Fruit fly (Drosophila melanogaster): ENCODE data around the gene CG7857.
A peak's percentile ranks its signal among the peaks of the same experiment; 100 is the strongest.

Gene CG7857

DNA sequence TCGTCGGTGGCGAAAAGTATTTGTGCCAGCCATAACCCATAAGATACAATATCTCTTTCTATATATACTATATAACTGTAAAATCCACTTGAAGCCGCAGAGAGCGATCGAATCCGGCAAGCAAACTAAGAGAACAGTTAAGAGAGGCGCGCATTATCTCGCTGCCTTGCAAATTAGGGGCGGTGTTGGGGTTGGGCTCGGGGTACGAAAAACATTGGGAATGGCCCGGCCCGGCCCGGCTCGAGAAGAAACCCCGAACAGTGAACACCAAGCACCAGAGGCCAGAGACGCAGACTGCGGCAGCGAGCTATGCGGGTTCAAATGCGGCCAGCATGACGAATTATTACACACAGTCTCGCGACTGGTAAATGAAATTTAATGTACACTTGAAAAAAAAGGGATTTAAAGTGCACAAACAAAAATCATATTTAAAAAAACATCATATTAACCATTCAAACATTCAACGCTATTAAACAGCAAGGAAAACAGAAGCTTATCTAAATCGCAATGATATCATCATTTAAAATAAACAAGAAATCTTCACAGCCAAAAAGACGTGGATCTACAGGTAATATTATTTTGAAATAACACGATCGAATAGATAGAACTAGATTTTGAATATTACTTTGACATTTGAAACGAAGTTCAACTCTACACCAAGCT lies 27.8 kb upstream of the CG7857 start (continued):
- TF ChIP-seq peb (GFP tag; IDR thresholded peaks at IDR 0.05) = no peak
- TF ChIP-seq CG8359 (GFP tag; optimal IDR thresholded peaks at IDR 0.05; ENCODE audit: borderline replicate concordance) = no peak
- no peak for TF ChIP-seq HLH54F (GFP tag; optimal IDR thresholded peaks at IDR 0.05)
- TF ChIP-seq Elba2 (GFP tag; optimal IDR thresholded peaks at IDR 0.05) = no peak
- peak; percentile 39 for TF ChIP-seq lab (GFP tag; optimal IDR thresholded peaks at IDR 0.05)
- TF ChIP-seq CG2120 (GFP tag; optimal IDR thresholded peaks at IDR 0.05) = no peak
- no peak for TF ChIP-seq run (tag; optimal IDR thresholded peaks at IDR 0.05)
- TF ChIP-seq her (GFP tag; optimal IDR thresholded peaks at IDR 0.05) = no peak
- TF ChIP-seq CG17328 (GFP tag; IDR thresholded peaks at IDR 0.05) = peak; percentile 34; the same call in 1 of the 2 replicates
- TF ChIP-seq pum (GFP tag; optimal IDR thresholded peaks at IDR 0.05) = no peak
- TF ChIP-seq Fer3 (tag; optimal IDR thresholded peaks at IDR 0.05) = peak; percentile 16
- no peak for TF ChIP-seq eve (GFP tag; optimal IDR thresholded peaks at IDR 0.05)
- peak; percentile 6 for TF ChIP-seq Asciz (GFP tag; optimal IDR thresholded peaks at IDR 0.05)
- TF ChIP-seq sqz (GFP tag; optimal IDR thresholded peaks at IDR 0.05) = no peak
- TF ChIP-seq unpg (GFP tag; optimal IDR thresholded peaks at IDR 0.05) = no peak
- no peak for TF ChIP-seq Dfd (GFP tag; optimal IDR thresholded peaks at IDR 0.05)
- peak; percentile 1 for TF ChIP-seq Chrac-16 (GFP tag; optimal IDR thresholded peaks at IDR 0.05)
- TF ChIP-seq kni (GFP tag; optimal IDR thresholded peaks at IDR 0.05) = peak; percentile 27
- peak; percentile 74 for TF ChIP-seq CG14710 (tag; optimal IDR thresholded peaks at IDR 0.05)
- no peak for TF ChIP-seq gfzf (GFP tag; optimal IDR thresholded peaks at IDR 0.05)
- no peak for TF ChIP-seq ERR (GFP tag; optimal IDR thresholded peaks at IDR 0.05)
- TF ChIP-seq CG7271 (tag; optimal IDR thresholded peaks at IDR 0.05) = no peak
- TF ChIP-seq Sin3A (optimal IDR thresholded peaks at IDR 0.05) = no peak
- 0 out of 3 replicates have a peak, but pooled peaks have one; percentile 25 for TF ChIP-seq so (GFP tag; IDR thresholded peaks at IDR 0.05)
- peak; percentile 29; the same call in 1 of the 2 replicates for TF ChIP-seq CG1024 (GFP tag; IDR thresholded peaks at IDR 0.05)
- peak; percentile 63 for TF ChIP-seq tgo (GFP tag; IDR thresholded peaks at IDR 0.05)
- TF ChIP-seq gt (GFP tag; IDR thresholded peaks at IDR 0.05) = no peak
- no peak for TF ChIP-seq ewg (GFP tag; optimal IDR thresholded peaks at IDR 0.05)
- peak; percentile 76 for TF ChIP-seq crol (GFP tag; IDR thresholded peaks at IDR 0.05)
- TF ChIP-seq salm (tag; optimal IDR thresholded peaks at IDR 0.05) = no peak
- no peak for TF ChIP-seq CG1602 (GFP tag; optimal IDR thresholded peaks at IDR 0.05)
- TF ChIP-seq CG13424 (tag; optimal IDR thresholded peaks at IDR 0.05) = no peak
- TF ChIP-seq CG8478 (optimal IDR thresholded peaks at IDR 0.05) = no peak
- TF ChIP-seq ftz-f1 (GFP tag; optimal IDR thresholded peaks at IDR 0.05) = no peak
- TF ChIP-seq zf30C (GFP tag; optimal IDR thresholded peaks at IDR 0.05) = no peak
- TF ChIP-seq CG10654 (GFP tag; optimal IDR thresholded peaks at IDR 0.05) = peak; percentile 15
- TF ChIP-seq CG4820 (GFP tag; optimal IDR thresholded peaks at IDR 0.05) = peak; percentile 44
- no peak for TF ChIP-seq CG17612 (GFP tag; IDR thresholded peaks at IDR 0.05)
- TF ChIP-seq inv (GFP tag; IDR thresholded peaks at IDR 0.05; ENCODE audit: partially characterized antibody) = no peak
- TF ChIP-seq Optix (GFP tag; IDR thresholded peaks at IDR 0.05) = no peak
- peak; percentile 14 for TF ChIP-seq CG17829 (tag; optimal IDR thresholded peaks at IDR 0.05)
- no peak for TF ChIP-seq BtbVII (GFP tag; optimal IDR thresholded peaks at IDR 0.05)
- TF ChIP-seq Gsc (GFP tag; IDR thresholded peaks at IDR 0.05) = no peak
- no peak for TF ChIP-seq CG15269 (tag; optimal IDR thresholded peaks at IDR 0.05)
- no peak for TF ChIP-seq CrebB (tag; optimal IDR thresholded peaks at IDR 0.05)
- TF ChIP-seq vfl (GFP tag; optimal IDR thresholded peaks at IDR 0.05) = no peak
- TF ChIP-seq CG7372 (GFP tag; IDR thresholded peaks at IDR 0.05) = peak; percentile 23; the same call in 1 of the 2 replicates
- TF ChIP-seq Atf3 (GFP tag; optimal IDR thresholded peaks at IDR 0.05) = no peak
- TF ChIP-seq Lpt (GFP tag; optimal IDR thresholded peaks at IDR 0.05) = no peak
- TF ChIP-seq CG8765 (GFP tag; IDR thresholded peaks at IDR 0.05) = peak; percentile 35; the same call in 1 of the 2 replicates
- peak; percentile 61 for TF ChIP-seq pros (GFP tag; optimal IDR thresholded peaks at IDR 0.05)
